Worm (Caenorhabditis elegans): ENCODE data around the gene gst-27.

- TF ChIP-seq ceh-82 (tag; optimal IDR thresholded peaks at IDR 0.05), result no peak
- no peak for TF ChIP-seq ama-1 (optimal IDR thresholded peaks at IDR 0.05)
- no peak for TF ChIP-seq mdl-1 (tag; optimal IDR thresholded peaks at IDR 0.05)
- TF ChIP-seq grh-1 (GFP tag; IDR thresholded peaks at IDR 0.05), result no peak
- no peak for TF ChIP-seq fos-1 (tag; optimal IDR thresholded peaks at IDR 0.05)
- no peak for TF ChIP-seq dpl-1 (GFP tag; optimal IDR thresholded peaks at IDR 0.05)
- TF ChIP-seq fkh-8 (tag; optimal IDR thresholded peaks at IDR 0.05), result no peak
- no peak for TF ChIP-seq lin-15B (tag; optimal IDR thresholded peaks at IDR 0.05)
- no peak for TF ChIP-seq aha-1 (tag; optimal IDR thresholded peaks at IDR 0.05)
- no peak for TF ChIP-seq ces-1 (GFP tag; optimal IDR thresholded peaks at IDR 0.05)
- no peak for TF ChIP-seq aly-2 (tag; optimal IDR thresholded peaks at IDR 0.05)
- TF ChIP-seq pqm-1 (tag; optimal IDR thresholded peaks at IDR 0.05), result no peak
These were observed 21.8 kb downstream of the gst-27 start for ce11 chrII:15143729-15144128.
